Worm (Caenorhabditis elegans) whole organism, L4 larva: ENCODE measurements around the gene C15H9.4.

Experiments used
- F26F4.8 ChIP-seq: fragments of 200-800 bp; sonication (Bioruptor generic); conservative IDR thresholded peaks from 2 replicates; pipeline ENCODE4 v1.3.6; 2022; ENCODE audit warnings: missing genetic modification characterization, missing compliant biosample characterization
- F49E8.2 ChIP-seq: sonication (generic microtip); optimal IDR thresholded peaks from 2 replicates; lab custom pipeline; 2016; ENCODE audit warnings: missing compliant biosample characterization, mild to moderate bottlenecking, missing genetic modification characterization, borderline replicate concordance
- T20F7.1 ChIP-seq: fragments of 200-800 bp; sonication (Bioruptor generic); optimal IDR thresholded peaks from 2 replicates; lab custom pipeline; 2018; ENCODE audit warnings: mild to moderate bottlenecking, missing genetic modification characterization, missing compliant biosample characterization
- T26A8.4 ChIP-seq: fragments of 200-800 bp; sonication (Bioruptor generic); IDR thresholded peaks from 2 replicates; pipeline ENCODE4 v1.3.6; 2022; ENCODE audit warnings: missing genetic modification characterization, missing compliant biosample characterization
- Y105C5A.15 ChIP-seq: fragments of 200-800 bp; sonication (Bioruptor generic); IDR thresholded peaks from 2 replicates; pipeline ENCODE4 v1.3.6; 2022; ENCODE audit warnings: missing genetic modification characterization, missing compliant biosample characterization
- Y5F2A.4 ChIP-seq: fragments of 200-800 bp; sonication (Bioruptor generic); optimal IDR thresholded peaks from 2 replicates; lab custom pipeline; 2018; ENCODE audit warnings: mild to moderate bottlenecking, missing genetic modification characterization, missing compliant biosample characterization
- aly-2 ChIP-seq: sonication (generic microtip); optimal IDR thresholded peaks from 2 replicates; lab custom pipeline; 2018; ENCODE audit warnings: missing biosample characterization, missing genetic modification characterization
- ama-1 ChIP-seq: fragments of 150-350 bp; optimal IDR thresholded peaks from 2 replicates; lab custom pipeline; 2014; ENCODE audit warnings: inconsistent platforms, mixed read lengths
- ceh-20 ChIP-seq: fragments of 200-800 bp; sonication (Bioruptor generic); IDR thresholded peaks from 2 replicates; pipeline ENCODE4 v1.3.6; 2022; ENCODE audit warnings: missing genetic modification reagents, missing genetic modification characterization, missing compliant biosample characterization
- ceh-28 ChIP-seq: fragments of 150-350 bp; optimal IDR thresholded peaks from 2 replicates; lab custom pipeline; 2014; ENCODE audit warnings: missing biosample characterization, missing genetic modification reagents, missing genetic modification characterization
- ces-1 ChIP-seq: fragments of 150-350 bp; sonication (generic microtip); optimal IDR thresholded peaks from 4 replicates; lab custom pipeline; 2014; ENCODE audit warnings: missing biosample characterization, missing genetic modification reagents, missing genetic modification characterization
- cey-2 ChIP-seq: sonication (generic microtip); optimal IDR thresholded peaks from 3 replicates; lab custom pipeline; 2017; ENCODE audit warnings: missing genetic modification characterization, mild to moderate bottlenecking, missing compliant biosample characterization, antibody characterized with exemption, borderline replicate concordance; ENCODE audit not compliant: insufficient read depth
- daf-16 ChIP-seq, 3 experiments: sonication (generic microtip); optimal IDR thresholded peaks; 2 replicates each; lab custom pipeline; 2016 to 2017; ENCODE audit warnings: missing genetic modification characterization in 3 of 3, missing genetic modification reagents in 3 of 3, mild to moderate bottlenecking in 2 of 3, missing compliant biosample characterization in 2 of 3, missing biosample characterization in 1 of 3, moderate library complexity in 1 of 3
- daf-19 ChIP-seq: fragments of 200-800 bp; sonication (Bioruptor generic); conservative IDR thresholded peaks from 2 replicates; pipeline ENCODE4 v1.3.6; 2022; ENCODE audit warnings: missing genetic modification characterization, missing compliant biosample characterization
- daf-8 ChIP-seq: fragments of 200-800 bp; sonication (Bioruptor generic); IDR thresholded peaks from 2 replicates; pipeline ENCODE4 v1.3.6; 2022; ENCODE audit warnings: missing genetic modification characterization, missing compliant biosample characterization
- dmd-8 ChIP-seq: fragments of 200-800 bp; sonication (Bioruptor generic); IDR thresholded peaks from 2 replicates; pipeline ENCODE4 v1.3.6; 2022; ENCODE audit warnings: missing genetic modification characterization, missing compliant biosample characterization
- dmd-9 ChIP-seq: fragments of 200-800 bp; sonication (Bioruptor generic); IDR thresholded peaks from 2 replicates; pipeline ENCODE4 v1.3.6; 2022; ENCODE audit warnings: missing genetic modification reagents, missing genetic modification characterization, missing compliant biosample characterization
- duxl-1 ChIP-seq: sonication (generic microtip); optimal IDR thresholded peaks from 2 replicates; lab custom pipeline; 2016; ENCODE audit warnings: mild to moderate bottlenecking, missing genetic modification characterization, moderate library complexity, missing compliant biosample characterization; ENCODE audit not compliant: poor library complexity
- dve-1 ChIP-seq: sonication (generic microtip); optimal IDR thresholded peaks from 2 replicates; lab custom pipeline; 2017; ENCODE audit warnings: antibody characterized with exemption, mild to moderate bottlenecking, missing genetic modification characterization, missing compliant biosample characterization; ENCODE audit not compliant: insufficient read depth
- egl-27 ChIP-seq: sonication (generic microtip); optimal IDR thresholded peaks from 3 replicates; lab custom pipeline; 2017; ENCODE audit warnings: missing biosample characterization, missing genetic modification reagents, missing genetic modification characterization
- fkh-10 ChIP-seq: fragments of 150-350 bp; optimal IDR thresholded peaks from 2 replicates; lab custom pipeline; 2014; ENCODE audit warnings: missing biosample characterization, missing genetic modification reagents, missing genetic modification characterization
- fos-1 ChIP-seq: fragments of 150-350 bp; optimal IDR thresholded peaks from 2 replicates; lab custom pipeline; 2014; ENCODE audit warnings: missing biosample characterization, missing genetic modification characterization
- gei-8 ChIP-seq: fragments of 200-800 bp; sonication (Bioruptor generic); optimal IDR thresholded peaks from 2 replicates; lab custom pipeline; 2018; ENCODE audit warnings: mild to moderate bottlenecking, missing genetic modification characterization, missing compliant biosample characterization
- hlh-11 ChIP-seq: fragments of 200-800 bp; sonication (Bioruptor generic); optimal IDR thresholded peaks from 2 replicates; lab custom pipeline; 2018; ENCODE audit warnings: mild to moderate bottlenecking, missing genetic modification characterization, missing compliant biosample characterization
- hlh-30 ChIP-seq: sonication (generic microtip); optimal IDR thresholded peaks from 2 replicates; lab custom pipeline; 2017; ENCODE audit warnings: antibody characterized with exemption, mild to moderate bottlenecking, missing genetic modification characterization, missing compliant biosample characterization; ENCODE audit not compliant: insufficient read depth
- lin-13 ChIP-seq: fragments of 150-350 bp; optimal IDR thresholded peaks from 2 replicates; lab custom pipeline; 2014; ENCODE audit warnings: missing biosample characterization, missing genetic modification reagents, missing genetic modification characterization
- lin-15B ChIP-seq: fragments of 150-350 bp; sonication (generic microtip); optimal IDR thresholded peaks from 3 replicates; lab custom pipeline; 2014; ENCODE audit warnings: missing biosample characterization, missing genetic modification characterization
- lin-38 ChIP-seq: fragments of 200-800 bp; sonication (Bioruptor generic); IDR thresholded peaks from 2 replicates; pipeline ENCODE4 v1.3.6; 2022; ENCODE audit warnings: missing genetic modification reagents, missing genetic modification characterization, missing compliant biosample characterization
- mdl-1 ChIP-seq, 2 experiments: fragments of 150-350 bp in 1 of 2; sonication (generic microtip) in 1 of 2; optimal IDR thresholded peaks; 2 replicates each; lab custom pipeline; 2014 to 2017; ENCODE audit warnings: missing biosample characterization in 2 of 2, missing genetic modification characterization in 2 of 2
- mxl-2 ChIP-seq: fragments of 200-800 bp; sonication (Bioruptor generic); conservative IDR thresholded peaks from 2 replicates; pipeline ENCODE4 v1.3.6; 2022; ENCODE audit warnings: missing genetic modification reagents, missing genetic modification characterization, missing compliant biosample characterization
- mxl-3 ChIP-seq: fragments of 200-800 bp; sonication (Bioruptor generic); optimal IDR thresholded peaks from 2 replicates; lab custom pipeline; 2018; ENCODE audit warnings: mild to moderate bottlenecking, missing genetic modification characterization, missing compliant biosample characterization
- nhr-10 ChIP-seq: fragments of 150-350 bp; optimal IDR thresholded peaks from 2 replicates; lab custom pipeline; 2014; ENCODE audit warnings: missing biosample characterization, missing genetic modification characterization
- nhr-102 ChIP-seq: sonication (generic microtip); optimal IDR thresholded peaks from 2 replicates; lab custom pipeline; 2016; ENCODE audit warnings: mild to moderate bottlenecking, missing genetic modification characterization, moderate library complexity, missing compliant biosample characterization
- nhr-11 ChIP-seq: fragments of 150-350 bp; optimal IDR thresholded peaks from 2 replicates; lab custom pipeline; 2014; ENCODE audit warnings: missing biosample characterization, missing genetic modification characterization
- nhr-111 ChIP-seq: fragments of 200-800 bp; sonication (Bioruptor generic); optimal IDR thresholded peaks from 2 replicates; lab custom pipeline; 2018; ENCODE audit warnings: mild to moderate bottlenecking, missing genetic modification characterization, missing compliant biosample characterization
- nhr-25 ChIP-seq: sonication (generic microtip); optimal IDR thresholded peaks from 2 replicates; lab custom pipeline; 2017; ENCODE audit warnings: missing genetic modification characterization, mild to moderate bottlenecking, missing compliant biosample characterization, antibody characterized with exemption, moderate library complexity, borderline replicate concordance; ENCODE audit not compliant: insufficient read depth
- nhr-28 ChIP-seq: fragments of 150-350 bp; optimal IDR thresholded peaks from 2 replicates; lab custom pipeline; 2014; ENCODE audit warnings: missing biosample characterization, missing genetic modification characterization
- nhr-48 ChIP-seq: sonication (generic microtip); optimal IDR thresholded peaks from 2 replicates; lab custom pipeline; 2016; ENCODE audit warnings: mild to moderate bottlenecking, missing genetic modification characterization, missing compliant biosample characterization
- nhr-6 ChIP-seq: fragments of 150-350 bp; optimal IDR thresholded peaks from 2 replicates; lab custom pipeline; 2014; ENCODE audit warnings: missing biosample characterization, missing genetic modification characterization
- nhr-77 ChIP-seq: fragments of 150-350 bp; optimal IDR thresholded peaks from 2 replicates; lab custom pipeline; 2014; ENCODE audit warnings: missing biosample characterization, missing genetic modification characterization
- rbr-2 ChIP-seq: sonication (generic microtip); optimal IDR thresholded peaks from 2 replicates; lab custom pipeline; 2016; ENCODE audit warnings: missing genotype, missing genetic modification characterization, missing compliant biosample characterization
- sdz-12 ChIP-seq: fragments of 200-800 bp; sonication (Bioruptor generic); optimal IDR thresholded peaks from 2 replicates; lab custom pipeline; 2018; ENCODE audit warnings: mild to moderate bottlenecking, missing genetic modification characterization, missing compliant biosample characterization
- set-16 ChIP-seq: fragments of 200-800 bp; sonication (Bioruptor generic); IDR thresholded peaks from 2 replicates; pipeline ENCODE4 v1.3.6; 2022; ENCODE audit warnings: missing genetic modification reagents, missing genetic modification characterization, missing compliant biosample characterization
- skn-1 ChIP-seq: fragments of 150-350 bp; optimal IDR thresholded peaks from 2 replicates; lab custom pipeline; 2014; ENCODE audit warnings: missing biosample characterization, missing genetic modification characterization
- spr-3 ChIP-seq: fragments of 200-800 bp; sonication (Bioruptor generic); optimal IDR thresholded peaks from 2 replicates; lab custom pipeline; 2018; ENCODE audit warnings: mild to moderate bottlenecking, missing genetic modification characterization, missing compliant biosample characterization
- tag-97 ChIP-seq: fragments of 200-800 bp; sonication (Bioruptor generic); IDR thresholded peaks from 2 replicates; pipeline ENCODE4 v1.3.6; 2022; ENCODE audit warnings: missing genetic modification characterization, missing compliant biosample characterization
- tra-1 ChIP-seq: fragments of 200-800 bp; sonication (Bioruptor generic); IDR thresholded peaks from 2 replicates; pipeline ENCODE4 v1.3.6; 2022; ENCODE audit warnings: missing genetic modification reagents, missing genetic modification characterization, missing compliant biosample characterization
- unc-39 ChIP-seq: sonication (generic microtip); optimal IDR thresholded peaks from 2 replicates; lab custom pipeline; 2017; ENCODE audit warnings: missing biosample characterization, missing genetic modification characterization
- unc-62 ChIP-seq, 3 experiments: fragments of 150-350 bp in 1 of 3; sonication (generic microtip); optimal IDR thresholded peaks in 2 of 3; peaks in 1 of 3; 1 replicate in 1 of 3; 2 replicates in 2 of 3; lab custom pipeline; 2014 to 2017; ENCODE audit warnings: missing biosample characterization in 3 of 3, missing genetic modification characterization in 3 of 3, missing genetic modification reagents in 3 of 3, missing genotype in 1 of 3
- zfp-3 ChIP-seq: fragments of 200-800 bp; sonication (Bioruptor generic); conservative IDR thresholded peaks from 2 replicates; pipeline ENCODE4 v1.3.6; 2022; ENCODE audit warnings: missing genetic modification reagents, missing genetic modification characterization, missing compliant biosample characterization

The C15H9.4 gene

DNA sequence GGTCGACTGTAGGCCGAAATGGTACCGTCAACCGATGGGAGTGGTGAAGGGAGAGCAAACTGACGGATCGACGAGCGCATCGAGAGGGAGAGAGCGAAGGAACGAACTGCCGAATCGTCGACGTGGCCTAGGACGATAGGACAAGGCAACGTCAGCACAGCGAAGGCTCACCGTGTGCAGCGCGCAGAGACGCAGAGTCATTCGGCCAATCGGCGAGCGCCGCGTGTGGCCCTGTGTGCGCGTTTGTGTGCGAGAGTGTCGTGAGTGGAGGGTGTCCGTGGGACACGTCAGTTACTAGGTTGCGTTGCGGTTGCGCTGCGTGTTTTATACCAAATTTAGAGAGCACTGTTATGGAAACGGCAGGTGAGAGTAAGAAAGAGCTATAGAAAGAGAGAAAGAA is 5.5 kb upstream of the C15H9.4 start, which contains the start of gene hsp-3 (continued):
- TF ChIP-seq lin-15B (peak; percentile 54), F49E8.2 (tag; lab: Kevin White, UChicago) (no peak), gei-8 (GFP tag; lab: Kevin White, UChicago) (peak; percentile 92), nhr-11 (tag; lab: Kevin White, UChicago) (peak; percentile 94), F26F4.8 (GFP tag; lab: Robert Waterston, UW) (no peak), tag-97 (GFP tag; lab: Robert Waterston, UW) (no peak), ceh-28 (peak; percentile 2), tra-1 (GFP tag; lab: Robert Waterston, UW) (peak; percentile 98), Y105C5A.15 (GFP tag; lab: Robert Waterston, UW) (no peak), nhr-111 (GFP tag; lab: Kevin White, UChicago) (no peak), ama-1 (lab: Kevin White, UChicago) (no peak), daf-19 (GFP tag; lab: Robert Waterston, UW) (no peak), hlh-30 (tag; lab: Kevin White, UChicago) (peak; percentile 95), unc-39 (tag; lab: Kevin White, UChicago) (no peak), T26A8.4 (GFP tag; lab: Robert Waterston, UW) (peak; percentile 95), mxl-2 (GFP tag; lab: Robert Waterston, UW) (peak; percentile 67), nhr-10 (peak; percentile 66), mxl-3 (peak; percentile 95), nhr-6 (peak; percentile 96), dmd-9 (GFP tag; lab: Robert Waterston, UW) (peak; percentile 93), duxl-1 (peak; percentile 86), rbr-2 (peak; percentile 97), nhr-28 (tag; lab: Kevin White, UChicago) (peak; percentile 92), set-16 (peak; percentile 100), lin-38 (GFP tag; lab: Robert Waterston, UW) (peak; percentile 88), ceh-20 (GFP tag; lab: Robert Waterston, UW) (peak; percentile 96), cey-2 (no peak), T20F7.1 (peak; percentile 90), unc-62 (GFP tag; optimal IDR thresholded peaks at IDR 0.05 in 1 of 2; lab: Kevin White, UChicago) (peak; percentile 7 to 97), unc-62 (tag; optimal IDR thresholded peaks at IDR 0.05; lab: Kevin White, UChicago) (no peak), zfp-3 (GFP tag; lab: Robert Waterston, UW) (peak; percentile 94), dve-1 (tag; lab: Kevin White, UChicago) (peak; percentile 99), Y5F2A.4 (GFP tag; lab: Kevin White, UChicago) (peak; percentile 43), skn-1 (tag; lab: Kevin White, UChicago) (no peak), spr-3 (GFP tag; lab: Kevin White, UChicago) (peak; percentile 85), daf-16 (GFP tag; optimal IDR thresholded peaks at IDR 0.05; lab: Kevin White, UChicago) (peak; percentile 69 to 91), daf-16 (tag; optimal IDR thresholded peaks at IDR 0.05; lab: Kevin White, UChicago) (peak; percentile 79), sdz-12 (GFP tag; lab: Kevin White, UChicago) (peak; percentile 66), nhr-102 (peak; percentile 95), nhr-77 (tag; lab: Kevin White, UChicago) (peak; percentile 89), aly-2 (tag; lab: Kevin White, UChicago) (no peak), ces-1 (no peak), mdl-1 (tag; optimal IDR thresholded peaks at IDR 0.05; lab: Kevin White, UChicago) (peak in 1 of 2 experiments; percentile 87), dmd-8 (no peak), nhr-48 (peak; percentile 91), fos-1 (tag; lab: Kevin White, UChicago) (peak; percentile 29), nhr-25 (peak; percentile 98), lin-13 (GFP tag; lab: Kevin White, UChicago) (peak; percentile 96), egl-27 (tag; lab: Kevin White, UChicago) (no peak), daf-8 (GFP tag; lab: Robert Waterston, UW) (peak; percentile 79), hlh-11 (peak; percentile 99), fkh-10 (peak; percentile 91)
